Worm (Caenorhabditis elegans) whole organism, L2 larva: ENCODE measurements around the gene nucl-1.
A peak's percentile ranks its signal among the peaks of the same experiment; 100 is the strongest.

ENCODE experiments used
- elt-3 ChIP-seq: sonication (generic microtip); optimal IDR thresholded peaks from 2 replicates; lab custom pipeline; 2017; ENCODE audit warnings: missing biosample characterization, missing genetic modification characterization
- gmeb-1 ChIP-seq: fragments of 150-350 bp; optimal IDR thresholded peaks from 2 replicates; lab custom pipeline; 2014; ENCODE audit warnings: missing biosample characterization, missing genetic modification characterization
- lin-13 ChIP-seq: fragments of 150-350 bp; optimal IDR thresholded peaks from 2 replicates; lab custom pipeline; 2014; ENCODE audit warnings: missing biosample characterization, missing genetic modification reagents, missing genetic modification characterization
- lin-39 ChIP-seq: fragments of 150-350 bp; optimal IDR thresholded peaks from 2 replicates; lab custom pipeline; 2014; ENCODE audit warnings: missing biosample characterization, missing genetic modification reagents, missing genetic modification characterization
- mdl-1 ChIP-seq, 2 experiments: fragments of 150-350 bp in 1 of 2; sonication (generic microtip) in 1 of 2; optimal IDR thresholded peaks; 2 replicates each; lab custom pipeline; 2017; ENCODE audit warnings: missing biosample characterization in 2 of 2, missing genetic modification characterization in 2 of 2
- sem-4 ChIP-seq: fragments of 150-350 bp; optimal IDR thresholded peaks from 2 replicates; lab custom pipeline; 2014; ENCODE audit warnings: missing biosample characterization, missing genetic modification reagents, missing genetic modification characterization
- sma-9 ChIP-seq, 2 experiments: fragments of 150-350 bp in 1 of 2; sonication (generic microtip) in 1 of 2; optimal IDR thresholded peaks; 2 replicates each; lab custom pipeline; 2014 to 2016; ENCODE audit warnings: missing genetic modification characterization in 2 of 2, mild to moderate bottlenecking in 1 of 2, missing biosample characterization in 1 of 2, missing compliant biosample characterization in 1 of 2, missing genetic modification reagents in 1 of 2, moderate library complexity in 1 of 2
- unc-62 ChIP-seq: fragments of 150-350 bp; optimal IDR thresholded peaks from 2 replicates; lab custom pipeline; 2014; ENCODE audit warnings: missing biosample characterization, missing genetic modification reagents, missing genetic modification characterization

- no peak for TF ChIP-seq lin-39 (tag; lab: Kevin White, UChicago)
- TF ChIP-seq lin-13: no peak
- TF ChIP-seq mdl-1 (tag; optimal IDR thresholded peaks at IDR 0.05; lab: Kevin White, UChicago): no peak
- peak; percentile 51 for TF ChIP-seq sma-9 (GFP tag; optimal IDR thresholded peaks at IDR 0.05; lab: Kevin White, UChicago)
- no peak for TF ChIP-seq sma-9 (tag; optimal IDR thresholded peaks at IDR 0.05; lab: Kevin White, UChicago)
- no peak for TF ChIP-seq elt-3
- no peak for TF ChIP-seq unc-62 (GFP tag; lab: Kevin White, UChicago)
- TF ChIP-seq sem-4: no peak
- TF ChIP-seq gmeb-1 (tag; lab: Kevin White, UChicago): no peak
These were observed 46.2 kb downstream of the nucl-1 start for ce11 chrIV:8243170-8243569.
